Fruit fly (Drosophila melanogaster): ENCODE measurements around the gene rho-4.

dm6 chrX:11621315-11621865 is 21.8 kb downstream of the rho-4 start:
- TF ChIP-seq usp (GFP tag; optimal IDR thresholded peaks at IDR 0.05) = no peak
- no peak for TF ChIP-seq pan (optimal IDR thresholded peaks at IDR 0.05)
- no peak for TF ChIP-seq Dll (optimal IDR thresholded peaks at IDR 0.05)

All from whole organism.